Fruit fly (Drosophila melanogaster): ENCODE results near the gene CG3610.

dm6 chr3R:14873345-14873744 is 28.5 kb downstream of the CG3610 start:
- TF ChIP-seq dati (GFP tag; IDR thresholded peaks at IDR 0.05) (no peak), CG15696 (tag; optimal IDR thresholded peaks at IDR 0.05) (no peak), Myb (GFP tag; optimal IDR thresholded peaks at IDR 0.05) (no peak), CG13296 (GFP tag; optimal IDR thresholded peaks at IDR 0.05) (no peak), CG16815 (GFP tag; optimal IDR thresholded peaks at IDR 0.05) (no peak), bcd (GFP tag; optimal IDR thresholded peaks at IDR 0.05) (no peak), fd96Cb (tag; optimal IDR thresholded peaks at IDR 0.05) (no peak), CG16813 (GFP tag; IDR thresholded peaks at IDR 0.05; ENCODE audit: partially characterized antibody) (no peak), CG17359 (tag; optimal IDR thresholded peaks at IDR 0.05) (no peak), Ptx1 (GFP tag; IDR thresholded peaks at IDR 0.05) (no peak), caup (GFP tag; optimal IDR thresholded peaks at IDR 0.05; ENCODE audit: severe bottlenecking) (no peak)
